Fruit fly (Drosophila melanogaster): ENCODE data around the gene yin.

The yin gene

dm6 chrX:3837628-3838027 lies 34.1 kb downstream of the yin start:
- TF ChIP-seq rgr (GFP tag; optimal IDR thresholded peaks at IDR 0.05) (no peak), Dif (GFP tag; optimal IDR thresholded peaks at IDR 0.05; ENCODE audit: partially characterized antibody) (no peak), N (GFP tag; optimal IDR thresholded peaks at IDR 0.05) (no peak), dl (GFP tag; optimal IDR thresholded peaks at IDR 0.05; ENCODE audit: insufficient read depth in 1 of 2, partially characterized antibody in 2 of 2) (no peak), woc (GFP tag; optimal IDR thresholded peaks at IDR 0.05) (no peak), brk (GFP tag; optimal IDR thresholded peaks at IDR 0.05) (no peak), Abd-B (GFP tag; optimal IDR thresholded peaks at IDR 0.05) (no peak), lola (GFP tag; optimal IDR thresholded peaks at IDR 0.05) (no peak), h (GFP tag; optimal IDR thresholded peaks at IDR 0.05) (no peak), pan (optimal IDR thresholded peaks at IDR 0.05) (no peak), OdsH (GFP tag; optimal IDR thresholded peaks at IDR 0.05) (no peak), CG9705 (GFP tag; optimal IDR thresholded peaks at IDR 0.05) (no peak), tai (GFP tag; optimal IDR thresholded peaks at IDR 0.05) (no peak), Rel (GFP tag; optimal IDR thresholded peaks at IDR 0.05) (no peak), Rel (tag; optimal IDR thresholded peaks at IDR 0.05) (no peak), Hr83 (GFP tag; optimal IDR thresholded peaks at IDR 0.05; ENCODE audit: poor library complexity, severe bottlenecking) (no peak), CG32264 (GFP tag; optimal IDR thresholded peaks at IDR 0.05) (no peak)

- TF ChIP-seq Myc (optimal IDR thresholded peaks at IDR 0.05) (peak; percentile 65), lola (GFP tag; optimal IDR thresholded peaks at IDR 0.05) (no peak), CG32264 (GFP tag; optimal IDR thresholded peaks at IDR 0.05) (no peak)
Measured at dm6 chrX:3835764-3836342, 35.9 kb downstream of the yin start.

dm6 chrX:3834955-3835763 lies 36.6 kb downstream of the yin start:
- TF ChIP-seq rgr (GFP tag; optimal IDR thresholded peaks at IDR 0.05) (no peak), br (GFP tag; optimal IDR thresholded peaks at IDR 0.05) (no peak), Hr78 (GFP tag; optimal IDR thresholded peaks at IDR 0.05) (no peak), Mio (GFP tag; optimal IDR thresholded peaks at IDR 0.05) (no peak), foxo (GFP tag; optimal IDR thresholded peaks at IDR 0.05) (no peak), Hr83 (GFP tag; optimal IDR thresholded peaks at IDR 0.05; ENCODE audit: poor library complexity, severe bottlenecking) (no peak), OdsH (GFP tag; optimal IDR thresholded peaks at IDR 0.05) (no peak), Abd-B (GFP tag; optimal IDR thresholded peaks at IDR 0.05) (no peak), CrebA (GFP tag; optimal IDR thresholded peaks at IDR 0.05; ENCODE audit: borderline replicate concordance) (peak; percentile 12), psq (GFP tag; optimal IDR thresholded peaks at IDR 0.05) (peak; percentile 93), Dif (GFP tag; optimal IDR thresholded peaks at IDR 0.05; ENCODE audit: partially characterized antibody) (peak; percentile 49), lola (GFP tag; optimal IDR thresholded peaks at IDR 0.05) (no peak), N (GFP tag; optimal IDR thresholded peaks at IDR 0.05) (no peak), dl (GFP tag; optimal IDR thresholded peaks at IDR 0.05; ENCODE audit: insufficient read depth in 1 of 2, partially characterized antibody in 2 of 2) (peak in 1 of 2 experiments; percentile 40)

- TF ChIP-seq foxo (GFP tag; optimal IDR thresholded peaks at IDR 0.05) (no peak), psq (GFP tag; optimal IDR thresholded peaks at IDR 0.05) (peak; percentile 74), pan (optimal IDR thresholded peaks at IDR 0.05) (no peak), Rel (GFP tag; optimal IDR thresholded peaks at IDR 0.05) (no peak), Rel (tag; optimal IDR thresholded peaks at IDR 0.05) (peak; percentile 90), brk (GFP tag; optimal IDR thresholded peaks at IDR 0.05) (no peak), Dif (GFP tag; optimal IDR thresholded peaks at IDR 0.05; ENCODE audit: partially characterized antibody) (peak; percentile 35)
Measured at dm6 chrX:3833109-3833657, 38.6 kb downstream of the yin start.

- TF ChIP-seq Rel (GFP tag; optimal IDR thresholded peaks at IDR 0.05) (no peak), Rel (tag; optimal IDR thresholded peaks at IDR 0.05) (no peak), OdsH (GFP tag; optimal IDR thresholded peaks at IDR 0.05) (no peak), sv (GFP tag; optimal IDR thresholded peaks at IDR 0.05) (no peak), rgr (GFP tag; optimal IDR thresholded peaks at IDR 0.05) (no peak), Mio (GFP tag; optimal IDR thresholded peaks at IDR 0.05) (no peak), ey (GFP tag; optimal IDR thresholded peaks at IDR 0.05) (no peak), HLH106 (tag; optimal IDR thresholded peaks at IDR 0.05) (no peak), pan (optimal IDR thresholded peaks at IDR 0.05) (no peak), Sp1 (GFP tag; optimal IDR thresholded peaks at IDR 0.05) (no peak), h (GFP tag; optimal IDR thresholded peaks at IDR 0.05) (no peak), sage (GFP tag; optimal IDR thresholded peaks at IDR 0.05) (no peak), CG32264 (GFP tag; optimal IDR thresholded peaks at IDR 0.05) (no peak), Hr83 (GFP tag; optimal IDR thresholded peaks at IDR 0.05; ENCODE audit: poor library complexity, severe bottlenecking) (no peak), CrebA (GFP tag; optimal IDR thresholded peaks at IDR 0.05; ENCODE audit: borderline replicate concordance) (no peak)
Measured at dm6 chrX:3832226-3832625, 39.5 kb downstream of the yin start.

Data from whole organism, wandering third instar larva.